Worm (Caenorhabditis elegans): ENCODE results near the gene rpl-20.

- TF ChIP-seq ref-1 (GFP tag; conservative IDR thresholded peaks at IDR 0.05) (no peak), tab-1 (GFP tag; IDR thresholded peaks at IDR 0.05) (no peak)
These were observed 2.2 kb upstream of the rpl-20 start, which contains the start of gene Y17G9B.4 for ce11 chrIV:4751814-4752213.

Measured in whole organism, midembryonic.